Fruit fly (Drosophila melanogaster): ENCODE measurements around the gene CG16790.

DNA sequence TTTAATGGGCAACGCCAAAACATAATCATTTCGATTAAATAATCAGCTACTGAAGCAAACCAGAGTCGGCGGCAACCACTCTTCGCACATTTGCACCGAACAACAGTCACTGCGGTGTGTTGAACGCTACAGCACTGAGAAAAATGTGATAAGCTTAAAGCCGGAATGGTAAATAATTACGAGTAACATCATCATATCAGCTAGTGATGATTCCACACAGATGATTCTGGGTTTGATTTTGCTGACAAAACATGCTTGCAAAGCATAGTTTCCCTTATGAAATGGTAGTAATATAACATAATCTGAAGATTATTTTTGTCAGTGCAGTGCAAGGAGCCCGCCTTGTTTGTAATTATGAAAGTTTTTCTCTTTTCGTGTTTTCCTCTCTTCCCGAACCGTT, 28.1 kb upstream of the CG16790 start:
- TF ChIP-seq CG8478 (optimal IDR thresholded peaks at IDR 0.05) = no peak
- no peak for TF ChIP-seq CTCF (optimal IDR thresholded peaks at IDR 0.05)
